Fruit fly (Drosophila melanogaster) whole organism, embryonic: ENCODE data around the gene Grip91.

ENCODE experiments used
- CG12071 ChIP-seq: fragments of 200-800 bp; sonication (Bioruptor generic); optimal IDR thresholded peaks from 3 replicates; lab custom pipeline; 2018; ENCODE audit warnings: missing biosample characterization, mild to moderate bottlenecking, missing genetic modification characterization
- CG12104 ChIP-seq: fragments of 200-800 bp; sonication (Bioruptor generic); optimal IDR thresholded peaks from 3 replicates; lab custom pipeline; 2016; ENCODE audit warnings: missing biosample characterization, missing genetic modification characterization
- CG13287 ChIP-seq: fragments of 200-800 bp; sonication (Bioruptor generic); IDR thresholded peaks from 2 replicates; pipeline ENCODE4 v1.3.6; 2022; ENCODE audit warnings: missing biosample characterization, missing genetic modification characterization; ENCODE audit not compliant: partially characterized antibody
- CG13296 ChIP-seq: fragments of 200-800 bp; sonication (Bioruptor generic); optimal IDR thresholded peaks from 3 replicates; lab custom pipeline; 2018; ENCODE audit warnings: missing biosample characterization, mild to moderate bottlenecking, missing genetic modification characterization
- CG17328 ChIP-seq: fragments of 200-800 bp; sonication (Bioruptor generic); IDR thresholded peaks from 2 replicates; pipeline ENCODE4 v1.3.6; 2022; ENCODE audit warnings: missing biosample characterization, missing genetic modification characterization
- CG17385 ChIP-seq: fragments of 200-800 bp; sonication (Bioruptor generic); optimal IDR thresholded peaks from 3 replicates; lab custom pipeline; 2018; ENCODE audit warnings: missing biosample characterization, mild to moderate bottlenecking, missing genetic modification characterization
- CG18619 ChIP-seq: fragments of 200-800 bp; sonication (Bioruptor generic); optimal IDR thresholded peaks from 3 replicates; lab custom pipeline; 2017; ENCODE audit warnings: missing biosample characterization, mild to moderate bottlenecking, missing genetic modification characterization
- CG2129 ChIP-seq: fragments of 200-800 bp; sonication (Bioruptor generic); IDR thresholded peaks from 2 replicates; pipeline ENCODE4 v1.3.6; 2022; ENCODE audit warnings: missing biosample characterization, missing genetic modification characterization; ENCODE audit not compliant: partially characterized antibody
- CG30020 ChIP-seq: fragments of 200-800 bp; optimal IDR thresholded peaks from 2 replicates; lab custom pipeline; 2019; ENCODE audit warnings: missing biosample characterization, mild to moderate bottlenecking, missing genetic modification characterization, moderate library complexity
- CG32772 ChIP-seq: fragments of 200-800 bp; sonication (Bioruptor generic); IDR thresholded peaks from 2 replicates; pipeline ENCODE4 v1.3.6; 2022; ENCODE audit warnings: missing biosample characterization, missing genetic modification characterization
- CG34422 ChIP-seq: fragments of 200-800 bp; sonication (Bioruptor generic); IDR thresholded peaks from 3 replicates; pipeline ENCODE4 v1.3.6; 2022; ENCODE audit warnings: missing biosample characterization, missing genetic modification characterization
- CG43689 ChIP-seq: fragments of 200-800 bp; sonication (Bioruptor generic); IDR thresholded peaks from 2 replicates; pipeline ENCODE4 v1.3.6; 2022; ENCODE audit warnings: missing biosample characterization, missing genetic modification characterization
- CG6683 ChIP-seq: fragments of 200-800 bp; sonication (Bioruptor generic); optimal IDR thresholded peaks from 2 replicates; lab custom pipeline; 2017; ENCODE audit warnings: missing biosample characterization, mild to moderate bottlenecking, missing genetic modification characterization, missing genetic modification reagents
- CG6791 ChIP-seq: fragments of 200-800 bp; sonication (Bioruptor generic); IDR thresholded peaks from 3 replicates; pipeline ENCODE4 v1.3.6; 2022; ENCODE audit warnings: missing biosample characterization, missing genetic modification characterization; ENCODE audit not compliant: partially characterized antibody
- CG7556 ChIP-seq: fragments of 200-800 bp; sonication (Bioruptor generic); optimal IDR thresholded peaks from 2 replicates; lab custom pipeline; 2017; ENCODE audit warnings: missing biosample characterization, mild to moderate bottlenecking, missing genetic modification characterization
- CG7963 ChIP-seq: fragments of 200-800 bp; sonication (Bioruptor generic); IDR thresholded peaks from 3 replicates; pipeline ENCODE4 v1.3.6; 2022; ENCODE audit warnings: missing biosample characterization, missing genetic modification characterization; ENCODE audit not compliant: partially characterized antibody
- CG8388 ChIP-seq: fragments of 200-800 bp; sonication (Bioruptor generic); optimal IDR thresholded peaks from 2 replicates; lab custom pipeline; 2019; ENCODE audit warnings: missing biosample characterization, mild to moderate bottlenecking, missing genetic modification characterization, moderate library complexity
- CG8765 ChIP-seq: fragments of 200-800 bp; sonication (Bioruptor generic); IDR thresholded peaks from 2 replicates; pipeline ENCODE4 v1.3.6; 2022; ENCODE audit warnings: missing biosample characterization, missing genetic modification characterization
- CG9932 ChIP-seq: fragments of 200-800 bp; sonication (Bioruptor generic); IDR thresholded peaks from 2 replicates; pipeline ENCODE4 v1.3.6; 2022; ENCODE audit warnings: missing biosample characterization, missing genetic modification characterization
- Dll ChIP-seq: fragments of 200-800 bp; sonication (Bioruptor generic); IDR thresholded peaks from 4 replicates; pipeline ENCODE4 v1.3.6; 2022; ENCODE audit warnings: missing biosample characterization, missing genetic modification characterization; ENCODE audit not compliant: partially characterized antibody
- Doc2 ChIP-seq: fragments of 200-800 bp; sonication (Bioruptor generic); IDR thresholded peaks from 2 replicates; pipeline ENCODE4 v1.3.6; 2022; ENCODE audit warnings: missing biosample characterization, missing genetic modification characterization
- Doc3 ChIP-seq: fragments of 200-800 bp; sonication (Bioruptor generic); IDR thresholded peaks from 3 replicates; pipeline ENCODE4 v1.3.6; 2022; ENCODE audit warnings: missing biosample characterization, missing genetic modification characterization; ENCODE audit not compliant: partially characterized antibody
- Dref ChIP-seq: fragments of 200-800 bp; sonication (Bioruptor generic); IDR thresholded peaks from 2 replicates; pipeline ENCODE4 v1.3.6; 2022; ENCODE audit warnings: missing biosample characterization, missing genetic modification characterization
- Lhr ChIP-seq: fragments of 200-800 bp; sonication (Bioruptor generic); optimal IDR thresholded peaks from 3 replicates; lab custom pipeline; 2017; ENCODE audit warnings: mild to moderate bottlenecking, missing biosample characterization, missing genetic modification reagents, missing genetic modification characterization
- Lpt ChIP-seq: fragments of >200 bp; optimal IDR thresholded peaks from 2 replicates; lab custom pipeline; 2018; ENCODE audit warnings: missing biosample characterization, missing genetic modification characterization
- MBD-R2 ChIP-seq: fragments of 200-800 bp; sonication (Bioruptor generic); IDR thresholded peaks from 2 replicates; pipeline ENCODE4 v1.3.6; 2022; ENCODE audit warnings: missing biosample characterization, missing genetic modification characterization
- Mad ChIP-seq: fragments of 200-800 bp; sonication (Bioruptor generic); optimal IDR thresholded peaks from 2 replicates; lab custom pipeline; 2016; ENCODE audit warnings: missing biosample characterization, missing genetic modification characterization
- Med ChIP-seq: fragments of 200-800 bp; sonication (Bioruptor generic); peaks from one replicate; lab custom pipeline; 2016; ENCODE audit warnings: missing biosample characterization, missing genetic modification characterization, mild to moderate bottlenecking, inconsistent platforms, moderate library complexity
- Mes4 ChIP-seq: fragments of 200-800 bp; sonication (Bioruptor generic); optimal IDR thresholded peaks from 2 replicates; lab custom pipeline; 2016; ENCODE audit warnings: missing biosample characterization, missing genetic modification characterization
- Sry-δ ChIP-seq: fragments of 200-800 bp; sonication (Bioruptor generic); optimal IDR thresholded peaks from 2 replicates; lab custom pipeline; 2016; ENCODE audit warnings: missing biosample characterization, missing genetic modification characterization
- Tbp ChIP-seq: fragments of >200 bp; optimal IDR thresholded peaks from 2 replicates; lab custom pipeline; 2018; ENCODE audit warnings: missing biosample characterization, missing genetic modification characterization
- bbx ChIP-seq: fragments of 200-800 bp; sonication (Bioruptor generic); IDR thresholded peaks from 2 replicates; pipeline ENCODE4 v1.3.6; 2022; ENCODE audit warnings: missing biosample characterization, missing genetic modification characterization; ENCODE audit not compliant: partially characterized antibody
- cato ChIP-seq: fragments of 200-800 bp; sonication (Bioruptor generic); optimal IDR thresholded peaks from 2 replicates; lab custom pipeline; 2016; ENCODE audit warnings: missing biosample characterization, missing genetic modification characterization, borderline replicate concordance
- fd102C ChIP-seq: fragments of 200-800 bp; sonication (Bioruptor generic); optimal IDR thresholded peaks from 2 replicates; lab custom pipeline; 2018; ENCODE audit warnings: missing biosample characterization, mild to moderate bottlenecking, missing genetic modification characterization, moderate library complexity
- fd3F ChIP-seq: fragments of 200-800 bp; sonication (Bioruptor generic); optimal IDR thresholded peaks from 2 replicates; lab custom pipeline; 2018; ENCODE audit warnings: missing biosample characterization, mild to moderate bottlenecking, missing genetic modification characterization, moderate library complexity
- insv ChIP-seq, 2 experiments: fragments of 200-800 bp; sonication (Bioruptor generic); optimal IDR thresholded peaks; 3 replicates each; lab custom pipeline; 2016 to 2018; ENCODE audit warnings: missing biosample characterization in 2 of 2, missing genetic modification characterization in 2 of 2
- inv ChIP-seq: fragments of 200-800 bp; sonication (Bioruptor generic); IDR thresholded peaks from 2 replicates; pipeline ENCODE4 v1.3.6; 2022; ENCODE audit warnings: missing biosample characterization, missing genetic modification characterization; ENCODE audit not compliant: partially characterized antibody
- nerfin-1 ChIP-seq: fragments of 200-800 bp; sonication (Bioruptor generic); optimal IDR thresholded peaks from 3 replicates; lab custom pipeline; 2019; ENCODE audit warnings: missing biosample characterization, mild to moderate bottlenecking, missing genetic modification characterization, moderate library complexity
- peb ChIP-seq: fragments of 200-800 bp; sonication (Bioruptor generic); IDR thresholded peaks from 2 replicates; pipeline ENCODE4 v1.3.6; 2022; ENCODE audit warnings: missing biosample characterization, missing genetic modification characterization
- pzg ChIP-seq: fragments of 200-800 bp; sonication (Bioruptor generic); optimal IDR thresholded peaks from 3 replicates; lab custom pipeline; 2018; ENCODE audit warnings: missing biosample characterization, mild to moderate bottlenecking, missing genetic modification characterization, moderate library complexity
- run ChIP-seq: fragments of 200-800 bp; sonication (Bioruptor generic); optimal IDR thresholded peaks from 3 replicates; lab custom pipeline; 2018; ENCODE audit warnings: missing biosample characterization, mild to moderate bottlenecking, missing genetic modification characterization
- ssp ChIP-seq: fragments of 200-800 bp; sonication (Bioruptor generic); IDR thresholded peaks from 2 replicates; pipeline ENCODE4 v1.3.6; 2022; ENCODE audit warnings: missing biosample characterization, missing genetic modification characterization
- tap ChIP-seq: fragments of 200-800 bp; optimal IDR thresholded peaks from 3 replicates; lab custom pipeline; 2019; ENCODE audit warnings: missing biosample characterization, mild to moderate bottlenecking, missing genetic modification characterization, moderate library complexity
- tin ChIP-seq: fragments of 200-800 bp; sonication (Bioruptor generic); optimal IDR thresholded peaks from 3 replicates; lab custom pipeline; 2016; ENCODE audit warnings: missing biosample characterization, missing genetic modification characterization
- tna ChIP-seq: fragments of 200-800 bp; sonication (Bioruptor generic); IDR thresholded peaks from 2 replicates; pipeline ENCODE4 v1.3.6; 2022; ENCODE audit warnings: missing biosample characterization, missing genetic modification characterization; ENCODE audit not compliant: partially characterized antibody
- trem ChIP-seq: fragments of 200-800 bp; optimal IDR thresholded peaks from 3 replicates; lab custom pipeline; 2019; ENCODE audit warnings: missing biosample characterization, mild to moderate bottlenecking, missing genetic modification characterization, moderate library complexity
- tup ChIP-seq: fragments of 200-800 bp; sonication (Bioruptor generic); optimal IDR thresholded peaks from 2 replicates; lab custom pipeline; 2016; ENCODE audit warnings: missing biosample characterization, mild to moderate bottlenecking, missing genetic modification characterization, moderate library complexity
- unc-4 ChIP-seq: fragments of 200-800 bp; sonication (Bioruptor generic); IDR thresholded peaks from 2 replicates; pipeline ENCODE4 v1.3.6; 2022; ENCODE audit warnings: missing biosample characterization, missing genetic modification characterization; ENCODE audit not compliant: partially characterized antibody
- wek ChIP-seq: fragments of 200-800 bp; sonication (Bioruptor generic); optimal IDR thresholded peaks from 3 replicates; lab custom pipeline; 2018; ENCODE audit warnings: missing biosample characterization, mild to moderate bottlenecking, missing genetic modification characterization, moderate library complexity
- zf30C ChIP-seq: fragments of 200-800 bp; sonication (Bioruptor generic); optimal IDR thresholded peaks from 3 replicates; lab custom pipeline; 2018; ENCODE audit warnings: missing biosample characterization, mild to moderate bottlenecking, missing genetic modification characterization

The Grip91 gene

dm6 chrX:13717982-13718402, 26.5 kb downstream of the Grip91 start, which contains the start of gene Nadsyn (continued):
- TF ChIP-seq trem (tag; lab: Kevin White, UChicago) (peak; percentile 51), tin (GFP tag; lab: Kevin White, UChicago) (no peak), tap (tag; lab: Kevin White, UChicago) (no peak), peb (no peak), nerfin-1 (tag; lab: Kevin White, UChicago) (peak; percentile 20), CG32772 (GFP tag; lab: Robert Waterston, UW) (no peak), fd3F (GFP tag; lab: Kevin White, UChicago) (no peak), run (tag; lab: Kevin White, UChicago) (no peak), CG12071 (GFP tag; lab: Kevin White, UChicago) (no peak), Tbp (no peak), CG30020 (tag; lab: Kevin White, UChicago) (peak; percentile 7), tna (GFP tag; lab: Robert Waterston, UW) (peak; percentile 78), pzg (peak; percentile 49), CG34422 (0 out of 3 replicates have a peak, but pooled peaks have one; percentile 31), zf30C (GFP tag; lab: Kevin White, UChicago) (no peak), CG17385 (GFP tag; lab: Kevin White, UChicago) (no peak), Med (GFP tag; lab: Kevin White, UChicago) (peak; percentile 81), unc-4 (peak; percentile 81), Mes4 (GFP tag; lab: Kevin White, UChicago) (no peak), CG7963 (GFP tag; lab: Robert Waterston, UW) (peak; percentile 82; the same call in 2 of the 3 replicates), tup (GFP tag; lab: Kevin White, UChicago) (no peak), CG6791 (peak; percentile 80), cato (GFP tag; lab: Kevin White, UChicago) (no peak), MBD-R2 (GFP tag; lab: Robert Waterston, UW) (peak; percentile 73), Dref (GFP tag; lab: Robert Waterston, UW) (peak; percentile 85), Doc3 (peak; percentile 79), CG18619 (GFP tag; lab: Kevin White, UChicago) (no peak), CG17328 (GFP tag; lab: Robert Waterston, UW) (no peak), ssp (GFP tag; lab: Robert Waterston, UW) (no peak), fd102C (no peak), CG13296 (GFP tag; lab: Kevin White, UChicago) (no peak), Lhr (GFP tag; lab: Kevin White, UChicago) (no peak), Sry-δ (GFP tag; lab: Kevin White, UChicago) (peak; percentile 85), CG12104 (GFP tag; lab: Kevin White, UChicago) (no peak), CG43689 (GFP tag; lab: Robert Waterston, UW) (no peak), CG6683 (GFP tag; lab: Kevin White, UChicago) (no peak), inv (GFP tag; lab: Robert Waterston, UW) (peak; percentile 70), CG8765 (GFP tag; lab: Robert Waterston, UW) (no peak), insv (GFP tag; optimal IDR thresholded peaks at IDR 0.05; lab: Kevin White, UChicago) (peak; percentile 59 to 93), CG9932 (GFP tag; lab: Robert Waterston, UW) (0 out of 2 replicates have a peak, but pooled peaks have one; percentile 17), wek (GFP tag; lab: Kevin White, UChicago) (no peak), bbx (GFP tag; lab: Robert Waterston, UW) (peak; percentile 81), Lpt (no peak), CG2129 (GFP tag; lab: Robert Waterston, UW) (peak; percentile 65; the same call in 1 of the 2 replicates), CG8388 (GFP tag; lab: Kevin White, UChicago) (no peak), CG13287 (GFP tag; lab: Robert Waterston, UW) (peak; percentile 85), Dll (GFP tag; lab: Robert Waterston, UW) (peak; percentile 82), Mad (no peak), CG7556 (GFP tag; lab: Kevin White, UChicago) (no peak), Doc2 (no peak)
